Fruit fly (Drosophila melanogaster): Measurements from ENCODE around the gene CG33286.

dm6 chr3L:20954118-20954517 lies 20.4 kb downstream of the CG33286 start:
- TF ChIP-seq psq (optimal IDR thresholded peaks at IDR 0.05) = no peak
- no peak for TF ChIP-seq EcR (GFP tag; optimal IDR thresholded peaks at IDR 0.05)
- no peak for TF ChIP-seq pan (optimal IDR thresholded peaks at IDR 0.05)
- no peak for TF ChIP-seq Dll (optimal IDR thresholded peaks at IDR 0.05)
- TF ChIP-seq usp (GFP tag; optimal IDR thresholded peaks at IDR 0.05) = no peak
- TF ChIP-seq CG8478 (optimal IDR thresholded peaks at IDR 0.05) = no peak

Measured in whole organism.